Worm (Caenorhabditis elegans): ENCODE data around the gene cdh-8.

ce11 chrIV:299190-299589, 40.4 kb upstream of the cdh-8 start:
- no peak for TF ChIP-seq nhr-28 (tag; optimal IDR thresholded peaks at IDR 0.05)
- no peak for TF ChIP-seq unc-62 (GFP tag; optimal IDR thresholded peaks at IDR 0.05)
- no peak for TF ChIP-seq fos-1 (tag; optimal IDR thresholded peaks at IDR 0.05)
- no peak for TF ChIP-seq mdl-1 (tag; optimal IDR thresholded peaks at IDR 0.05)
- TF ChIP-seq nhr-67 (tag; optimal IDR thresholded peaks at IDR 0.05), result no peak
